Fruit fly (Drosophila melanogaster) whole organism: ENCODE data around the gene Cpr78Ca.

Experiments
- CG8478 ChIP-seq: fragments of >200 bp; optimal IDR thresholded peaks from 2 replicates; lab custom pipeline; 2018; ENCODE audit warnings: inconsistent platforms
- Dll ChIP-seq: fragments of >200 bp; optimal IDR thresholded peaks from 2 replicates; lab custom pipeline; 2017
- EcR ChIP-seq, 2 experiments: fragments of >200 bp; optimal IDR thresholded peaks; 2 replicates each; lab custom pipeline; 2017; ENCODE audit warnings: missing biosample characterization in 2 of 2, missing genetic modification characterization in 2 of 2, missing genetic modification reagents in 2 of 2
- pan ChIP-seq: fragments of >200 bp; optimal IDR thresholded peaks from 2 replicates; lab custom pipeline; 2017

DNA sequence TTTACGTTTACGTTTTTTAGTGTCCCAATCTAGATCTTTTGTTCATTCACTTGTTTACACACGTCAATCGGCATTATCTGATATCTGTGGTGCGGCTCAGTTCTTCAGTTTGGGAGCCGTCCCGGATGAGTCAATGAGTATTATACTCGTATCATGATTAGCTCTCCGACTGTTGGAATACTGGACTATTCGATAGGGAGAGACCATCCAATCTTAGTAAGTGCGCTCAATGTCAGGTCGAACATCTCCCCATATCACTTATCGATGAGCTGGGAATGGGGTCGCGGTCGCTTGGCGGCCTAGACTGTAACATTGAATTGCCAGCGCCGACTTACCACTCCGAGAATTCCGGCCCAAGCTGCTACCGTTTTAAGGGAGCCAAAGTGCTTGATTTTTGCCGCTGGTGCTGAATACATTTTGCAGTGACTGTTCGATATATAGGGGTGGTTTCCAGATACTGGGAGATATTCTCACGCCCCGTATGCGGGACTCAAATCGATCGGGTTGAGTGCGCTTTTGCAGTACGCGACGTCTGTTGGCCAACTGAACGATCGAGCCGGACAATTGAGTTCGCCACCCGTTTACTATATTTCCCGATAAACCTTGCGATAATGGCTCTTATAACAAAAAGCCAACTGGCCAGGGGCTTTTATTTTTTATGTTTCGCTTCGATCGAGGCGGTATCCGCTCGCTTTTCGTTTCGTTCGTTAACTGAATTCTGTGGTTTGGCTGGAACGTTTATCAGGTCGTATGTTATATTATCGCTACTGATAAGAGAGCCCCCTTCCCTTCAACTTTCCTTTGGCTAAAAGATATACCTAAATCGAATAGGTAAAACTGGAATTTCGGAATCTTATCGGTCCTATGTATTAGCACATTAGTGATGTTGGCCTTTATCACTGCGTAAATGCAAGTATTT, 7.6 kb downstream of the Cpr78Ca start:
- no peak for TF ChIP-seq Dll (lab: Kevin White, UChicago)
- TF ChIP-seq pan (lab: Kevin White, UChicago): no peak
- TF ChIP-seq EcR (GFP tag; optimal IDR thresholded peaks at IDR 0.05; lab: Kevin White, UChicago): no peak
- TF ChIP-seq CG8478 (lab: Kevin White, UChicago): no peak
